Fruit fly (Drosophila melanogaster) whole organism: ENCODE data around the gene CG8260.

Experiments
- CG8478 ChIP-seq: fragments of >200 bp; optimal IDR thresholded peaks from 2 replicates; lab custom pipeline; 2018; ENCODE audit warnings: inconsistent platforms
- Dll ChIP-seq: fragments of >200 bp; optimal IDR thresholded peaks from 2 replicates; lab custom pipeline; 2017
- EcR ChIP-seq, 2 experiments: fragments of >200 bp; optimal IDR thresholded peaks; 2 replicates each; lab custom pipeline; 2017; ENCODE audit warnings: missing biosample characterization in 2 of 2, missing genetic modification characterization in 2 of 2, missing genetic modification reagents in 2 of 2
- pan ChIP-seq: fragments of >200 bp; optimal IDR thresholded peaks from 2 replicates; lab custom pipeline; 2017
- psq ChIP-seq: fragments of >200 bp; optimal IDR thresholded peaks from 2 replicates; lab custom pipeline; 2017
- usp ChIP-seq: fragments of >200 bp; optimal IDR thresholded peaks from 2 replicates; lab custom pipeline; 2017; ENCODE audit warnings: missing biosample characterization, missing genetic modification characterization, mixed read lengths

The CG8260 gene

DNA sequence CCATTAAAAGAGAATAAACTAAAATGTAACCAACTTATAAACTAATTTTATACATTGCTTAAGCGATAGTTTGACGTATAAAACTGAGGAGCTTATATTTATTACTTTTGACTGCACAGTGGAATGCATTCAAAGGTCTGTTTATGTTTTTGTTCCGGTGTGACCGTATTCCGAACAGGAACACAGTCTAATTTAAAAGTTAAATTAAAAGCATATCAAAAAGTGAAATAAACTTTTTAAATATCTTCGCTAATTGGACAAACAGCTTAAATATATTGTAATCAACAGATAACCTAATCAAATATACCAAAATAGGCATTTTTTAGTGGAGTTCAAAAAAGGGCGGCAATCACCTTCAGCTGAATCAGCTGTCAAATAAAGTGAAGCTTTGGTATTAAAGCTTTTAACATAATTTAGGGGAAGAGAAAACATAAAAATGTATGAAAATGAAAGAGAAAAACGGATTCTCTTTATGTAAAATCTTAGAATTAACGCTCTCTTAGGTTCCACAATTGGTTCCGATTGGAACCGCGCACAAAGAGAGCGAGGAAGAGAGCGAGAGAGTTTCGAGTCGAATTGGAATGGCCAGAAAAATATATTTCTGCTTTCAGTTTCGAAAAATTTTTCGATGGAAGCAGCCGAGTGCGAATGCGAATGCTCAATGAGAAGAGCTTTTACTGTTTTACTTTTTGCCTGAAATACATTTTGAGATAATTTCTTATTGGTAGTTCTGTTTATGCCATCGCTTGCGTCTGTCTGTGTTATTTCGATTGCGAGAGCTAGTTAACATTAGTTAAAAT, 47.8 kb downstream of the CG8260 start, which contains the start of the genes PGRP-LE and sd:
Gene PGRP-LE (minus strand): TSS at position 117 of the 800 bp plus-strand sequence.
Gene sd (plus strand): TSS at position 607 of the 800 bp plus-strand sequence.
- TF ChIP-seq CG8478 (lab: Kevin White, UChicago) (no peak), pan (no peak)

DNA sequence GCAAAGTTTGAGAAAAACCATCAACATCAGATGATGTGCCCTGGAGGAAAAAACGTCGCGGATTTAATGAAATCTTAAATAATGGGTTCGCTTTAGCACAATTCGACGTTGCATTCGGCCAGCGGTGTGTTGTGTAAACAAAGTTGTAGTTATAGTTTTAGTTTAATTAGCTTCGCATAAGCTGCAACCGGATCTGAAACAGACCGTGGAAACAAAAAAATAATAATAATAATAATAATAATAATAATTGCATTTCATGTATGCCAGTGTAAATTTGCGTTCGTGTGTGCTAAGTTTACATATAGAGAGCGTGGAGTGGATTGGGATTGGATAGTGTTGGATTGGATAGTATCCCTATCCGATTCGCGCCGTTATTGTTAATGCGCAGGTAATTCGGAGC, 48.7 kb downstream of the CG8260 start:
- no peak for TF ChIP-seq pan
- TF ChIP-seq Dll (lab: Kevin White, UChicago), result no peak
- no peak for TF ChIP-seq EcR (GFP tag; optimal IDR thresholded peaks at IDR 0.05; lab: Kevin White, UChicago)
- TF ChIP-seq CG8478 (lab: Kevin White, UChicago), result no peak
- no peak for TF ChIP-seq psq
- no peak for TF ChIP-seq usp (GFP tag; lab: Kevin White, UChicago)

DNA sequence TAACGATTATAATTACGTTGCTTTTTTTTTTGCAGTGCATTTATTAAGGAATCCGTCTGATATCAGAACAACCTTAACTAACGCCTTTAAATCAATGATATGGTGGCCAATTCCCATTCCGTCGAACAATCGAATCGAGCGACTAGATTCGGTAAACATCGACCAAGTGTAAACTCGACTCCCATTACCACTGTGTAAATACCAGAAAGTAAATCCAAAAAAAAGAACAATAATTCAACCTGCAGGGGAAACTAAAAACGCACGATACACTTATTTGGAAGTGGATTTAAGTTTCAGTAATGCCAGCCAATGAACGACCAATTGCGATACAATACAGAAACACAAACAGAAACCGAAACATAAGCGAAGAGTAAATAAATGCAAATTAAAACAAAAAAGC, 49.4 kb downstream of the CG8260 start:
- no peak for TF ChIP-seq CG8478 (lab: Kevin White, UChicago)
- no peak for TF ChIP-seq EcR (GFP tag; optimal IDR thresholded peaks at IDR 0.05; lab: Kevin White, UChicago)
- no peak for TF ChIP-seq psq
- no peak for TF ChIP-seq usp (GFP tag; lab: Kevin White, UChicago)
- TF ChIP-seq Dll (lab: Kevin White, UChicago), result no peak
